Worm (Caenorhabditis elegans) whole organism, late embryonic: ENCODE measurements around the gene lin-46.

ENCODE experiments used
- ama-1 ChIP-seq: fragments of 150-350 bp; optimal IDR thresholded peaks from 2 replicates; lab custom pipeline; 2014
- ceh-24 ChIP-seq: sonication (generic microtip); optimal IDR thresholded peaks from 2 replicates; lab custom pipeline; 2016; ENCODE audit warnings: mild to moderate bottlenecking, missing genetic modification characterization, missing compliant biosample characterization
- dmd-4 ChIP-seq: sonication (generic microtip); optimal IDR thresholded peaks from 2 replicates; lab custom pipeline; 2016; ENCODE audit warnings: borderline replicate concordance, missing genetic modification characterization, missing compliant biosample characterization
- dve-1 ChIP-seq: sonication (generic microtip); optimal IDR thresholded peaks from 2 replicates; lab custom pipeline; 2017; ENCODE audit warnings: antibody characterized with exemption, mild to moderate bottlenecking, missing genetic modification characterization, missing compliant biosample characterization
- fkh-10 ChIP-seq: fragments of 150-350 bp; optimal IDR thresholded peaks from 2 replicates; lab custom pipeline; 2014; ENCODE audit warnings: missing biosample characterization, missing genetic modification reagents, missing genetic modification characterization
- hlh-8 ChIP-seq: sonication (generic microtip); optimal IDR thresholded peaks from 2 replicates; lab custom pipeline; 2016; ENCODE audit warnings: missing genotype, missing genetic modification characterization, missing compliant biosample characterization
- mec-3 ChIP-seq: sonication (generic microtip); optimal IDR thresholded peaks from 2 replicates; lab custom pipeline; 2016; ENCODE audit warnings: borderline replicate concordance, missing genetic modification characterization, missing compliant biosample characterization
- pag-3 ChIP-seq: sonication (generic microtip); optimal IDR thresholded peaks from 2 replicates; lab custom pipeline; 2016; ENCODE audit warnings: missing compliant biosample characterization, missing genetic modification characterization, borderline replicate concordance
- rnt-1 ChIP-seq: sonication (generic microtip); optimal IDR thresholded peaks from 2 replicates; lab custom pipeline; 2016; ENCODE audit warnings: missing genetic modification characterization, missing compliant biosample characterization
- unc-86 ChIP-seq: sonication (generic microtip); optimal IDR thresholded peaks from 2 replicates; lab custom pipeline; 2016; ENCODE audit warnings: missing genetic modification characterization, missing compliant biosample characterization

ce11 chrV:12943399-12943798, 25.3 kb upstream of the lin-46 start:
- TF ChIP-seq hlh-8 (tag; lab: Kevin White, UChicago) (no peak), rnt-1 (tag; lab: Kevin White, UChicago) (no peak), fkh-10 (GFP tag; lab: Kevin White, UChicago) (no peak), unc-86 (tag; lab: Kevin White, UChicago) (no peak), ama-1 (lab: Kevin White, UChicago) (no peak), dmd-4 (tag; lab: Kevin White, UChicago) (no peak), ceh-24 (no peak), mec-3 (tag; lab: Kevin White, UChicago) (no peak), pag-3 (tag; lab: Kevin White, UChicago) (no peak), dve-1 (tag; lab: Kevin White, UChicago) (no peak)
